Worm (Caenorhabditis elegans): ENCODE measurements around the gene sri-61.
A peak's percentile ranks its signal among the peaks of the same experiment; 100 is the strongest.

ce11 chrII:2736156-2736728, 36.1 kb upstream of the sri-61 start, which contains the start of gene T05A8.8:
- TF ChIP-seq nhr-237 (tag; optimal IDR thresholded peaks at IDR 0.05) (no peak), mdl-1 (tag; optimal IDR thresholded peaks at IDR 0.05) (no peak), unc-62 (GFP tag; optimal IDR thresholded peaks at IDR 0.05 in 1 of 2) (peak in 1 of 2 experiments; percentile 51), unc-62 (tag; optimal IDR thresholded peaks at IDR 0.05) (no peak), aly-2 (tag; optimal IDR thresholded peaks at IDR 0.05) (no peak), hlh-30 (tag; optimal IDR thresholded peaks at IDR 0.05; ENCODE audit: insufficient read depth) (no peak)

Measured in whole organism, L4 larva.